Worm (Caenorhabditis elegans) whole organism, young adult: ENCODE data around the gene ZK105.11.

Source experiments
- F55B11.4 ChIP-seq: sonication (generic microtip); optimal IDR thresholded peaks from 2 replicates; lab custom pipeline; 2016; ENCODE audit warnings: missing compliant biosample characterization, missing genetic modification characterization, borderline replicate concordance; ENCODE audit not compliant: insufficient read depth
- aptf-3 ChIP-seq: fragments of 200-800 bp; sonication (Bioruptor generic); IDR thresholded peaks from 2 replicates; pipeline ENCODE4 v1.3.6; 2022; ENCODE audit warnings: missing genetic modification characterization, missing compliant biosample characterization
- bed-1 ChIP-seq: fragments of 200-800 bp; sonication (Bioruptor generic); IDR thresholded peaks from 2 replicates; pipeline ENCODE4 v1.3.6; 2022; ENCODE audit warnings: missing genetic modification reagents, missing genetic modification characterization, missing compliant biosample characterization
- fkh-3 ChIP-seq: sonication (generic microtip); optimal IDR thresholded peaks from 2 replicates; lab custom pipeline; 2016; ENCODE audit warnings: mild to moderate bottlenecking, missing genetic modification characterization, missing compliant biosample characterization
- let-526 ChIP-seq: fragments of 200-800 bp; sonication (Bioruptor generic); IDR thresholded peaks from 2 replicates; pipeline ENCODE4 v1.3.6; 2022; ENCODE audit warnings: missing genetic modification reagents, missing genetic modification characterization, missing compliant biosample characterization
- lsl-1 ChIP-seq: fragments of 200-800 bp; sonication (Bioruptor generic); optimal IDR thresholded peaks from 2 replicates; lab custom pipeline; 2018; ENCODE audit warnings: mild to moderate bottlenecking, missing genetic modification characterization, moderate library complexity, missing compliant biosample characterization
- lsy-27 ChIP-seq: sonication (generic microtip); optimal IDR thresholded peaks from 2 replicates; lab custom pipeline; 2017; ENCODE audit warnings: missing genetic modification characterization, mild to moderate bottlenecking, missing compliant biosample characterization, antibody characterized with exemption, missing genotype, borderline replicate concordance; ENCODE audit not compliant: insufficient read depth
- nfya-1 ChIP-seq: sonication (generic microtip); optimal IDR thresholded peaks from 2 replicates; lab custom pipeline; 2017; ENCODE audit warnings: antibody characterized with exemption, missing compliant biosample characterization, missing genetic modification characterization, borderline replicate concordance; ENCODE audit not compliant: insufficient read depth
- pha-4 ChIP-seq: fragments of 150-350 bp; sonication (generic microtip); optimal IDR thresholded peaks from 2 replicates; lab custom pipeline; 2014; ENCODE audit warnings: missing biosample characterization, missing genetic modification reagents, missing genetic modification characterization
- snpc-4 ChIP-seq, 5 experiments: fragments of 150-350 bp in 1 of 5; sonication (generic microtip) in 4 of 5; optimal IDR thresholded peaks; 2 replicates each; lab custom pipeline; 2014 to 2018; ENCODE audit warnings: missing genetic modification characterization in 5 of 5, missing biosample characterization in 3 of 5, antibody characterized with exemption in 2 of 5, mild to moderate bottlenecking in 2 of 5, missing compliant biosample characterization in 2 of 5, missing genotype in 2 of 5, moderate library complexity in 2 of 5, missing genetic modification reagents in 1 of 5
- unc-62 ChIP-seq: fragments of 150-350 bp; optimal IDR thresholded peaks from 2 replicates; lab custom pipeline; 2014; ENCODE audit warnings: missing biosample characterization, missing genetic modification reagents, missing genetic modification characterization
- ztf-25 ChIP-seq: fragments of 200-800 bp; sonication (Bioruptor generic); IDR thresholded peaks from 2 replicates; pipeline ENCODE4 v1.3.6; 2022; ENCODE audit warnings: missing genetic modification reagents, missing genetic modification characterization, missing compliant biosample characterization

- TF ChIP-seq pha-4 (tag; lab: Kevin White, UChicago) (no peak), unc-62 (GFP tag; lab: Kevin White, UChicago) (no peak), lsy-27 (tag; lab: Kevin White, UChicago) (no peak), aptf-3 (no peak), ztf-25 (GFP tag; lab: Robert Waterston, UW) (no peak), snpc-4 (GFP tag; optimal IDR thresholded peaks at IDR 0.05; lab: Kevin White, UChicago) (no peak), snpc-4 (tag; optimal IDR thresholded peaks at IDR 0.05; lab: Kevin White, UChicago) (no peak), nfya-1 (tag; lab: Kevin White, UChicago) (no peak), F55B11.4 (no peak), lsl-1 (GFP tag; lab: Kevin White, UChicago) (no peak), let-526 (no peak), fkh-3 (tag; lab: Kevin White, UChicago) (no peak), bed-1 (GFP tag; lab: Robert Waterston, UW) (no peak)
Measured at ce11 chrV:7721945-7722344, 13.5 kb upstream of the ZK105.11 start, which contains the start of gene ZK105.14.
